Fruit fly (Drosophila melanogaster) whole organism, adult: ENCODE results near the gene CG33107.

Experiments used
- CG12768 ChIP-seq: fragments of 200-800 bp; sonication (Bioruptor generic); optimal IDR thresholded peaks from 2 replicates; lab custom pipeline; 2017; ENCODE audit warnings: missing biosample characterization, missing genetic modification characterization, mild to moderate bottlenecking, moderate library complexity, missing genetic modification reagents
- CG14711 ChIP-seq: fragments of 200-800 bp; sonication (Bioruptor generic); optimal IDR thresholded peaks from 2 replicates; lab custom pipeline; 2018; ENCODE audit warnings: missing biosample characterization, mild to moderate bottlenecking, missing genetic modification characterization, moderate library complexity

DNA sequence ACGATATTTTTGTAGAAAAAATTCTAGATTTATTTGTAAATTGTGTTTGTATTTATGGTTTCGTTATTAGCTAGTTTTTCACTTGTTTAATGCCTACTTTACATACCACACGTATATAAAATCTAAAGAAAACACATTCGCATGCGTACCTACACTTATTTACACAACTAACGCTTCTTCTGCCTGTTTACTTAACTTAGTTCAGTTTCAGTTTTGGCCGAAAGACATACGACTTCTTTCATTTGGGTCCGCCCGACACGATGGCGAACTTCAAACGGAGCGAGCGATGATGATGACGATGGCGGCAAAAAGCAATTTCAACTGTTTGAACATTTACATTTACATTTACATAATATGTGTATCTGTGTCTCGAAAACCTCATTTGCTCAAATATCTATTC lies 26.1 kb downstream of the CG33107 start:
- no peak for TF ChIP-seq CG12768 (GFP tag; lab: Kevin White, UChicago)
- no peak for TF ChIP-seq CG14711 (tag; lab: Kevin White, UChicago)
